Worm (Caenorhabditis elegans) whole organism, L4 larva: ENCODE data around the gene mdt-26.

Experiments
- F26F4.8 ChIP-seq: fragments of 200-800 bp; sonication (Bioruptor generic); conservative IDR thresholded peaks from 2 replicates; pipeline ENCODE4 v1.3.6; 2022; ENCODE audit warnings: missing genetic modification characterization, missing compliant biosample characterization
- aha-1 ChIP-seq: fragments of 150-350 bp; peaks from one replicate; lab custom pipeline; 2014; ENCODE audit warnings: missing biosample characterization, missing genetic modification characterization
- ama-1 ChIP-seq: fragments of 150-350 bp; optimal IDR thresholded peaks from 2 replicates; lab custom pipeline; 2014; ENCODE audit warnings: inconsistent platforms, mixed read lengths
- ceh-44 ChIP-seq: fragments of 200-800 bp; sonication (Bioruptor generic); IDR thresholded peaks from 2 replicates; pipeline ENCODE4 v1.3.6; 2022; ENCODE audit warnings: missing genetic modification reagents, missing genetic modification characterization, missing compliant biosample characterization
- cey-2 ChIP-seq: sonication (generic microtip); optimal IDR thresholded peaks from 3 replicates; lab custom pipeline; 2017; ENCODE audit warnings: missing genetic modification characterization, mild to moderate bottlenecking, missing compliant biosample characterization, antibody characterized with exemption, borderline replicate concordance; ENCODE audit not compliant: insufficient read depth
- egl-27 ChIP-seq: sonication (generic microtip); optimal IDR thresholded peaks from 3 replicates; lab custom pipeline; 2017; ENCODE audit warnings: missing biosample characterization, missing genetic modification reagents, missing genetic modification characterization
- lin-13 ChIP-seq: fragments of 150-350 bp; optimal IDR thresholded peaks from 2 replicates; lab custom pipeline; 2014; ENCODE audit warnings: missing biosample characterization, missing genetic modification reagents, missing genetic modification characterization
- lin-15B ChIP-seq: fragments of 150-350 bp; sonication (generic microtip); optimal IDR thresholded peaks from 3 replicates; lab custom pipeline; 2014; ENCODE audit warnings: missing biosample characterization, missing genetic modification characterization
- lin-39 ChIP-seq: fragments of 150-350 bp; optimal IDR thresholded peaks from 2 replicates; lab custom pipeline; 2014; ENCODE audit warnings: missing biosample characterization, missing genetic modification reagents, missing genetic modification characterization
- lir-3 ChIP-seq: sonication (generic microtip); optimal IDR thresholded peaks from 2 replicates; lab custom pipeline; 2016; ENCODE audit warnings: mild to moderate bottlenecking, missing genetic modification characterization, missing compliant biosample characterization
- mdt-29 ChIP-seq: fragments of 200-800 bp; sonication (Bioruptor generic); IDR thresholded peaks from 2 replicates; pipeline ENCODE4 v1.3.6; 2022; ENCODE audit warnings: missing genetic modification reagents, missing genetic modification characterization, missing compliant biosample characterization
- nhr-102 ChIP-seq: sonication (generic microtip); optimal IDR thresholded peaks from 2 replicates; lab custom pipeline; 2016; ENCODE audit warnings: mild to moderate bottlenecking, missing genetic modification characterization, moderate library complexity, missing compliant biosample characterization

DNA sequence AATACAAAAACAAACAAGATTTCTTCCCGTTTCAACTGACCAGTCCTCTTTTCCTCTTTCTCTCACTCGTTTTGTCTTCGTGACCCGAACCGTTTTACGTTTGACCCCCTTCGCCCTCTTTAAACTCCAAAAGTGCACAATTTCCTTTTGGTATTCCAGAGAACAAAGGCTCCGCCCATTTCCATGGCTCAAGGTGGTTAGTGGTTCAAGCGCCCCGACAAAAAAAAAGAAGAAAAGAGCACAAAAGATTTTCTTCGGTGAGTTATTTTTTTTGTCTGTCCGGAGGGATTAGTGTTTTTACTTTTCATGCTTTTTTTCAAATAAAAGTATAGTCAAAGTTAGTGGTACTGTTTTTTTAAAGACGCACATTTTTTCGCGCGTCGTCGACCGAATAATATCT lies 46.6 kb downstream of the mdt-26 start, which contains the start of gene osta-2:
- TF ChIP-seq lin-15B (tag; lab: Kevin White, UChicago): no peak
- no peak for TF ChIP-seq lin-13 (GFP tag; lab: Kevin White, UChicago)
- no peak for TF ChIP-seq nhr-102
- TF ChIP-seq ama-1 (lab: Kevin White, UChicago): no peak
- TF ChIP-seq mdt-29 (GFP tag; lab: Robert Waterston, UW): no peak
- TF ChIP-seq aha-1 (tag; lab: Kevin White, UChicago): no peak
- TF ChIP-seq lir-3 (tag; lab: Kevin White, UChicago): no peak
- TF ChIP-seq cey-2: no peak
- no peak for TF ChIP-seq ceh-44 (GFP tag; lab: Robert Waterston, UW)
- TF ChIP-seq lin-39 (tag; lab: Kevin White, UChicago): no peak
- no peak for TF ChIP-seq F26F4.8 (GFP tag; lab: Robert Waterston, UW)
- no peak for TF ChIP-seq egl-27 (tag; lab: Kevin White, UChicago)
